Worm (Caenorhabditis elegans) whole organism, L2 larva: ENCODE results near the gene srm-2.
"Not testable (repeated sequence)": the region's sequence is repeated elsewhere in the genome, so short reads cannot be mapped to it uniquely, and the experiment has no call there.

Experiments
- C34F6.9 ChIP-seq: fragments of 150-350 bp; optimal IDR thresholded peaks from 2 replicates; lab custom pipeline; 2014; ENCODE audit warnings: missing biosample characterization, missing genetic modification characterization
- F13H6.1 ChIP-seq: sonication (generic microtip); optimal IDR thresholded peaks from 2 replicates; lab custom pipeline; 2016; ENCODE audit warnings: missing genetic modification characterization, missing compliant biosample characterization
- R02D3.7 ChIP-seq: fragments of 150-350 bp; optimal IDR thresholded peaks from 2 replicates; lab custom pipeline; 2014; ENCODE audit warnings: missing biosample characterization, missing genetic modification characterization
- aly-2 ChIP-seq: fragments of 150-350 bp; optimal IDR thresholded peaks from 2 replicates; lab custom pipeline; 2014; ENCODE audit warnings: missing biosample characterization, missing genetic modification characterization
- ama-1 ChIP-seq: fragments of 150-350 bp; optimal IDR thresholded peaks from 2 replicates; lab custom pipeline; 2018; ENCODE audit warnings: inconsistent platforms
- blmp-1 ChIP-seq: sonication (generic microtip); optimal IDR thresholded peaks from 2 replicates; lab custom pipeline; 2017; ENCODE audit warnings: missing genetic modification characterization, mild to moderate bottlenecking, missing compliant biosample characterization, antibody characterized with exemption, moderate library complexity; ENCODE audit not compliant: insufficient read depth
- ceh-16 ChIP-seq: fragments of 150-350 bp; optimal IDR thresholded peaks from 2 replicates; lab custom pipeline; 2014; ENCODE audit warnings: missing biosample characterization, missing genetic modification characterization
- dmd-4 ChIP-seq: sonication (generic microtip); optimal IDR thresholded peaks from 2 replicates; lab custom pipeline; 2017; ENCODE audit warnings: missing biosample characterization, missing genetic modification characterization
- egl-27 ChIP-seq: sonication (generic microtip); optimal IDR thresholded peaks from 3 replicates; lab custom pipeline; 2017; ENCODE audit warnings: missing biosample characterization, missing genetic modification reagents, missing genetic modification characterization
- gmeb-1 ChIP-seq: fragments of 150-350 bp; optimal IDR thresholded peaks from 2 replicates; lab custom pipeline; 2014; ENCODE audit warnings: missing biosample characterization, missing genetic modification characterization
- lin-11 ChIP-seq: fragments of 150-350 bp; sonication (generic microtip); optimal IDR thresholded peaks from 2 replicates; lab custom pipeline; 2014; ENCODE audit warnings: missing biosample characterization, missing genetic modification characterization, inconsistent platforms, mixed read lengths
- lin-39 ChIP-seq: fragments of 150-350 bp; optimal IDR thresholded peaks from 2 replicates; lab custom pipeline; 2014; ENCODE audit warnings: missing biosample characterization, missing genetic modification reagents, missing genetic modification characterization
- lsy-2 ChIP-seq, 2 experiments: fragments of 150-350 bp in 1 of 2; sonication (generic microtip) in 1 of 2; optimal IDR thresholded peaks; 2 replicates each; lab custom pipeline; 2014 to 2017; ENCODE audit warnings: missing biosample characterization in 2 of 2, missing genetic modification characterization in 2 of 2
- mdl-1 ChIP-seq, 2 experiments: fragments of 150-350 bp in 1 of 2; sonication (generic microtip) in 1 of 2; optimal IDR thresholded peaks; 2 replicates each; lab custom pipeline; 2017; ENCODE audit warnings: missing biosample characterization in 2 of 2, missing genetic modification characterization in 2 of 2
- nhr-11 ChIP-seq: fragments of 150-350 bp; optimal IDR thresholded peaks from 2 replicates; lab custom pipeline; 2014; ENCODE audit warnings: missing biosample characterization, missing genetic modification characterization
- nhr-129 ChIP-seq: fragments of 150-350 bp; optimal IDR thresholded peaks from 2 replicates; lab custom pipeline; 2014; ENCODE audit warnings: missing biosample characterization, missing genetic modification characterization
- nhr-21 ChIP-seq: fragments of 150-350 bp; optimal IDR thresholded peaks from 2 replicates; lab custom pipeline; 2014; ENCODE audit warnings: missing biosample characterization, missing genetic modification characterization
- nhr-23 ChIP-seq: fragments of 150-350 bp; optimal IDR thresholded peaks from 2 replicates; lab custom pipeline; 2014; ENCODE audit warnings: missing biosample characterization, missing genetic modification reagents, missing genetic modification characterization
- nhr-237 ChIP-seq: fragments of 150-350 bp; optimal IDR thresholded peaks from 2 replicates; lab custom pipeline; 2014; ENCODE audit warnings: missing biosample characterization, missing genetic modification characterization
- nhr-6 ChIP-seq: fragments of 150-350 bp; optimal IDR thresholded peaks from 2 replicates; lab custom pipeline; 2014; ENCODE audit warnings: missing biosample characterization, missing genetic modification characterization
- nhr-77 ChIP-seq: fragments of 150-350 bp; optimal IDR thresholded peaks from 2 replicates; lab custom pipeline; 2014; ENCODE audit warnings: missing biosample characterization, missing genetic modification characterization
- peb-1 ChIP-seq: fragments of 150-350 bp; optimal IDR thresholded peaks from 2 replicates; lab custom pipeline; 2014; ENCODE audit warnings: missing biosample characterization, missing genetic modification characterization
- sem-4 ChIP-seq: fragments of 150-350 bp; optimal IDR thresholded peaks from 2 replicates; lab custom pipeline; 2014; ENCODE audit warnings: missing biosample characterization, missing genetic modification reagents, missing genetic modification characterization
- skn-1 ChIP-seq: sonication (generic microtip); optimal IDR thresholded peaks from 2 replicates; lab custom pipeline; 2017; ENCODE audit warnings: missing biosample characterization, missing genetic modification characterization
- sma-3 ChIP-seq: sonication (generic microtip); optimal IDR thresholded peaks from 2 replicates; lab custom pipeline; 2016; ENCODE audit warnings: missing genetic modification reagents, missing genetic modification characterization, missing compliant biosample characterization
- sma-9 ChIP-seq, 2 experiments: fragments of 150-350 bp in 1 of 2; sonication (generic microtip) in 1 of 2; optimal IDR thresholded peaks; 2 replicates each; lab custom pipeline; 2014 to 2016; ENCODE audit warnings: missing genetic modification characterization in 2 of 2, mild to moderate bottlenecking in 1 of 2, missing biosample characterization in 1 of 2, missing compliant biosample characterization in 1 of 2, missing genetic modification reagents in 1 of 2, moderate library complexity in 1 of 2
- snpc-4 ChIP-seq: fragments of 150-350 bp; optimal IDR thresholded peaks from 2 replicates; lab custom pipeline; 2014; ENCODE audit warnings: missing biosample characterization, missing genetic modification characterization
- unc-39 ChIP-seq: fragments of 150-350 bp; optimal IDR thresholded peaks from 2 replicates; lab custom pipeline; 2014; ENCODE audit warnings: missing biosample characterization, missing genetic modification characterization
- unc-55 ChIP-seq: fragments of 150-350 bp; sonication (generic microtip); optimal IDR thresholded peaks from 3 replicates; lab custom pipeline; 2014; ENCODE audit warnings: missing biosample characterization, missing genetic modification reagents, missing genetic modification characterization
- unc-62 ChIP-seq: fragments of 150-350 bp; optimal IDR thresholded peaks from 2 replicates; lab custom pipeline; 2014; ENCODE audit warnings: missing biosample characterization, missing genetic modification reagents, missing genetic modification characterization
- ztf-1 ChIP-seq: fragments of 200-800 bp; sonication (Bioruptor generic); conservative IDR thresholded peaks from 2 replicates; pipeline ENCODE4 v1.3.6; 2022; ENCODE audit warnings: missing genetic modification characterization, missing compliant biosample characterization
- ztf-4 ChIP-seq: fragments of 150-350 bp; optimal IDR thresholded peaks from 2 replicates; lab custom pipeline; 2014; ENCODE audit warnings: missing biosample characterization, missing genetic modification characterization

The srm-2 gene

ce11 chrIV:5017075-5017474 is 8.6 kb downstream of the srm-2 start, which contains the start of gene T28H11.7:
Gene T28H11.7, minus strand, starts transcription at chrIV:5017175.
- not testable (repeated sequence) for TF ChIP-seq nhr-129; sem-4 (tag; lab: Kevin White, UChicago); lin-11 (tag; lab: Kevin White, UChicago)

- TF ChIP-seq ceh-16 (tag; lab: Kevin White, UChicago) (no peak), lin-11 (tag; lab: Kevin White, UChicago) (no peak), ztf-4 (tag; lab: Kevin White, UChicago) (no peak), sma-9 (GFP tag; optimal IDR thresholded peaks at IDR 0.05; lab: Kevin White, UChicago) (no peak), sma-9 (tag; optimal IDR thresholded peaks at IDR 0.05; lab: Kevin White, UChicago) (no peak), F13H6.1 (no peak), dmd-4 (tag; lab: Kevin White, UChicago) (no peak), ama-1 (lab: Kevin White, UChicago) (no peak), lsy-2 (tag; optimal IDR thresholded peaks at IDR 0.05; lab: Kevin White, UChicago) (no peak), C34F6.9 (tag; lab: Kevin White, UChicago) (no peak), gmeb-1 (tag; lab: Kevin White, UChicago) (no peak), blmp-1 (no peak), sem-4 (tag; lab: Kevin White, UChicago) (no peak), egl-27 (no peak), nhr-237 (tag; lab: Kevin White, UChicago) (no peak), unc-55 (GFP tag; lab: Kevin White, UChicago) (no peak)
Measured at ce11 chrIV:5020533-5020932, 12.1 kb downstream of the srm-2 start, which contains the start of gene T28H11.8. Gene T28H11.8, minus strand, starts transcription at chrIV:5020633.

ce11 chrIV:5025646-5026045 is 17.2 kb downstream of the srm-2 start, which contains the start of gene C09B9.85:
Gene C09B9.85, minus strand, starts transcription at chrIV:5025746.
- no peak for TF ChIP-seq nhr-23 (tag; lab: Kevin White, UChicago)
- no peak for TF ChIP-seq ama-1 (lab: Kevin White, UChicago)
- TF ChIP-seq, all 48 proteins: peak for 0

- TF ChIP-seq ztf-1 (GFP tag; lab: Robert Waterston, UW) = no peak
- no peak for TF ChIP-seq unc-55 (GFP tag; lab: Kevin White, UChicago)
- no peak for TF ChIP-seq blmp-1
- no peak for TF ChIP-seq egl-27
- no peak for TF ChIP-seq lsy-2 (tag; optimal IDR thresholded peaks at IDR 0.05; lab: Kevin White, UChicago)
- no peak for TF ChIP-seq sma-9 (GFP tag; optimal IDR thresholded peaks at IDR 0.05; lab: Kevin White, UChicago)
- TF ChIP-seq sma-9 (tag; optimal IDR thresholded peaks at IDR 0.05; lab: Kevin White, UChicago) = no peak
- no peak for TF ChIP-seq peb-1 (tag; lab: Kevin White, UChicago)
- TF ChIP-seq nhr-129 = no peak
- no peak for TF ChIP-seq C34F6.9 (tag; lab: Kevin White, UChicago)
Measured at ce11 chrIV:5028978-5029377, 20.5 kb downstream of the srm-2 start, which contains the start of the genes best-6 and C09B9.2. Gene best-6, minus strand, starts transcription at chrIV:5029078. Gene C09B9.2, plus strand, starts transcription at chrIV:5029291.

ce11 chrIV:5031346-5031745 is 22.9 kb downstream of the srm-2 start:
- no peak for TF ChIP-seq skn-1
- TF ChIP-seq lin-39 = no peak
- TF ChIP-seq aly-2 (tag; lab: Kevin White, UChicago) = no peak
- TF ChIP-seq nhr-77 (tag; lab: Kevin White, UChicago) = no peak
- TF ChIP-seq blmp-1 = no peak
- no peak for TF ChIP-seq F13H6.1
- TF ChIP-seq nhr-21 (tag; lab: Kevin White, UChicago) = no peak
- TF ChIP-seq sem-4 (tag; lab: Kevin White, UChicago) = no peak
- TF ChIP-seq unc-62 (GFP tag; lab: Kevin White, UChicago) = no peak
- no peak for TF ChIP-seq lin-11 (tag; lab: Kevin White, UChicago)
- no peak for TF ChIP-seq peb-1 (tag; lab: Kevin White, UChicago)
- no peak for TF ChIP-seq dmd-4 (tag; lab: Kevin White, UChicago)
- no peak for TF ChIP-seq sma-3 (GFP tag; lab: Kevin White, UChicago)
- TF ChIP-seq ztf-1 (GFP tag; lab: Robert Waterston, UW) = no peak
- TF ChIP-seq C34F6.9 (tag; lab: Kevin White, UChicago) = no peak
- no peak for TF ChIP-seq gmeb-1 (tag; lab: Kevin White, UChicago)
- TF ChIP-seq unc-39 (tag; lab: Kevin White, UChicago) = no peak
- TF ChIP-seq mdl-1 (tag; optimal IDR thresholded peaks at IDR 0.05; lab: Kevin White, UChicago) = no peak

ce11 chrIV:5033276-5033675 is 24.8 kb downstream of the srm-2 start, which contains the start of gene C09B9.4:
Gene C09B9.4, minus strand, starts transcription at chrIV:5033376.
- no peak for TF ChIP-seq gmeb-1 (tag; lab: Kevin White, UChicago)
- TF ChIP-seq nhr-11 (tag; lab: Kevin White, UChicago) = no peak
- TF ChIP-seq dmd-4 (tag; lab: Kevin White, UChicago) = no peak
- TF ChIP-seq sma-3 (GFP tag; lab: Kevin White, UChicago) = no peak
- TF ChIP-seq sem-4 (tag; lab: Kevin White, UChicago) = no peak
- TF ChIP-seq R02D3.7 (tag; lab: Kevin White, UChicago) = no peak
- no peak for TF ChIP-seq aly-2 (tag; lab: Kevin White, UChicago)
- TF ChIP-seq snpc-4 (tag; lab: Kevin White, UChicago) = no peak
- no peak for TF ChIP-seq nhr-6
